Fruit fly (Drosophila melanogaster): ENCODE data around the gene CG1582.

CG1582 gene

DNA sequence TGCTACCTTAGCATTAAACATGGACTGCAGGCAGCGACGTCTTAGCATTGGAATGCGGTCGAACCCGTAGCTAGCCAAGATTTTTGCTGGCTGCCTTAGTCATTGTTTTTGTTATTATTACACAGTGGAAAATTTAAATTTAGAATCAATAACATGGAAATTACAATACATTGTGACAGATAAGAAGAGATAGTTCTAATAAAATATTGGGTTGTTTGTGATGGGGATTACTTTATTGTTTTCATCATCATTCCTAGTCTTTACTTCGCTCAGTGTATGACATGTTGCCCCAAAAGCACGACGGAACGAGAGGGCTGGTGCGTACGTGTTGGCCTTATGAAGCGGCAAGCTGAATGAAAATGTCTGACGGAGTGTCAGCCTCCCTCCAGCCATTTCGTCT, 37.5 kb upstream of the CG1582 start:
- TF ChIP-seq CG7372 (GFP tag; IDR thresholded peaks at IDR 0.05) (peak; percentile 67), sim (GFP tag; IDR thresholded peaks at IDR 0.05) (peak; percentile 57; the same call in 1 of the 2 replicates), E2f2 (GFP tag; IDR thresholded peaks at IDR 0.05) (peak; percentile 56; the same call in 1 of the 2 replicates), CG3065 (GFP tag; optimal IDR thresholded peaks at IDR 0.05) (peak; percentile 25), CG34376 (GFP tag; optimal IDR thresholded peaks at IDR 0.05) (peak; percentile 60), ab (GFP tag; optimal IDR thresholded peaks at IDR 0.05) (no peak), Mad (GFP tag; optimal IDR thresholded peaks at IDR 0.05) (peak; percentile 73), CG10147 (GFP tag; optimal IDR thresholded peaks at IDR 0.05) (peak; percentile 81), wor (GFP tag; IDR thresholded peaks at IDR 0.05) (peak; percentile 78), pzg (GFP tag; optimal IDR thresholded peaks at IDR 0.05) (no peak), CG10654 (GFP tag; optimal IDR thresholded peaks at IDR 0.05) (peak; percentile 67), lilli (GFP tag; optimal IDR thresholded peaks at IDR 0.05) (peak; percentile 81), Rfx (GFP tag; IDR thresholded peaks at IDR 0.05) (peak; percentile 88), Oaz (GFP tag; IDR thresholded peaks at IDR 0.05) (peak; percentile 79), GATAe (GFP tag; conservative IDR thresholded peaks at IDR 0.05) (no peak), gcm (GFP tag; optimal IDR thresholded peaks at IDR 0.05) (peak; percentile 81), CG10209 (GFP tag; optimal IDR thresholded peaks at IDR 0.05) (peak; percentile 69), sens (GFP tag) (peak; percentile 96), CG10462 (GFP tag; optimal IDR thresholded peaks at IDR 0.05) (peak; percentile 67), ham (GFP tag; IDR thresholded peaks at IDR 0.05) (no peak), YL-1 (GFP tag; optimal IDR thresholded peaks at IDR 0.05) (peak; percentile 13), fu2 (GFP tag; optimal IDR thresholded peaks at IDR 0.05) (peak; percentile 54), oc (tag; optimal IDR thresholded peaks at IDR 0.05) (peak; percentile 89), Ravus (GFP tag; IDR thresholded peaks at IDR 0.05) (peak; percentile 40), CG4360 (GFP tag; IDR thresholded peaks at IDR 0.05) (0 out of 2 replicates have a peak, but pooled peaks have one; percentile 36), CG12155 (GFP tag; optimal IDR thresholded peaks at IDR 0.05) (peak; percentile 48), bsh (GFP tag; optimal IDR thresholded peaks at IDR 0.05) (peak in 1 of 2 experiments; percentile 89), D (optimal IDR thresholded peaks at IDR 0.05) (no peak), D (GFP tag; optimal IDR thresholded peaks at IDR 0.05) (peak; percentile 70), zf30C (GFP tag; optimal IDR thresholded peaks at IDR 0.05) (peak; percentile 67), Fer2 (tag; optimal IDR thresholded peaks at IDR 0.05) (peak; percentile 77), danr (GFP tag; IDR thresholded peaks at IDR 0.05) (peak; percentile 57; the same call in 1 of the 2 replicates), chn (GFP tag; optimal IDR thresholded peaks at IDR 0.05) (peak; percentile 42), CG10431 (GFP tag; optimal IDR thresholded peaks at IDR 0.05) (peak; percentile 15), CG17385 (GFP tag; optimal IDR thresholded peaks at IDR 0.05) (peak; percentile 83), Camta (GFP tag; optimal IDR thresholded peaks at IDR 0.05) (peak; percentile 76), CG33213 (GFP tag; optimal IDR thresholded peaks at IDR 0.05) (peak; percentile 74), Dbx (GFP tag; IDR thresholded peaks at IDR 0.05) (peak; percentile 74; the same call in 2 of the 3 replicates), CG13424 (tag; optimal IDR thresholded peaks at IDR 0.05) (peak; percentile 94), CG5245 (GFP tag; optimal IDR thresholded peaks at IDR 0.05) (peak; percentile 73), Xrp1 (GFP tag; IDR thresholded peaks at IDR 0.05) (peak; percentile 83), Dad (GFP tag; optimal IDR thresholded peaks at IDR 0.05) (peak; percentile 52), Drgx (GFP tag; IDR thresholded peaks at IDR 0.05) (peak; percentile 90), CG6854 (GFP tag; optimal IDR thresholded peaks at IDR 0.05) (peak; percentile 81), E2f1 (GFP tag; IDR thresholded peaks at IDR 0.05) (peak; percentile 81), crp (GFP tag; optimal IDR thresholded peaks at IDR 0.05) (peak in 1 of 2 experiments; percentile 16), salm (tag; optimal IDR thresholded peaks at IDR 0.05) (peak; percentile 83), CG12769 (tag; optimal IDR thresholded peaks at IDR 0.05) (peak; percentile 93), bbx (GFP tag; IDR thresholded peaks at IDR 0.05; ENCODE audit: partially characterized antibody) (no peak), CG17328 (GFP tag; IDR thresholded peaks at IDR 0.05) (peak; percentile 86), CG32767 (GFP tag; IDR thresholded peaks at IDR 0.05) (peak; percentile 74), Nf-YB (GFP tag; optimal IDR thresholded peaks at IDR 0.05) (peak; percentile 55)

Measured in whole organism, embryonic.